Worm (Caenorhabditis elegans) whole organism, L4 larva: ENCODE measurements around the gene srd-55.

Experiments
- D1046.2 ChIP-seq: fragments of 200-800 bp; sonication (Bioruptor generic); IDR thresholded peaks from 2 replicates; pipeline ENCODE4 v1.3.6; 2022; ENCODE audit warnings: missing genetic modification characterization, missing compliant biosample characterization
- F44E2.7 ChIP-seq: fragments of 200-800 bp; sonication (Bioruptor generic); IDR thresholded peaks from 2 replicates; pipeline ENCODE4 v2.1.2; 2022; ENCODE audit warnings: missing genetic modification characterization, missing compliant biosample characterization
- F49E8.2 ChIP-seq: sonication (generic microtip); optimal IDR thresholded peaks from 2 replicates; lab custom pipeline; 2016; ENCODE audit warnings: missing compliant biosample characterization, mild to moderate bottlenecking, missing genetic modification characterization, borderline replicate concordance
- R02D3.7 ChIP-seq: fragments of 150-350 bp; sonication (generic microtip); optimal IDR thresholded peaks from 3 replicates; lab custom pipeline; 2014; ENCODE audit warnings: missing biosample characterization, missing genetic modification characterization
- T20F7.1 ChIP-seq: fragments of 200-800 bp; sonication (Bioruptor generic); optimal IDR thresholded peaks from 2 replicates; lab custom pipeline; 2018; ENCODE audit warnings: mild to moderate bottlenecking, missing genetic modification characterization, missing compliant biosample characterization
- T26A8.4 ChIP-seq: fragments of 200-800 bp; sonication (Bioruptor generic); IDR thresholded peaks from 2 replicates; pipeline ENCODE4 v1.3.6; 2022; ENCODE audit warnings: missing genetic modification characterization, missing compliant biosample characterization
- Y5F2A.4 ChIP-seq: fragments of 200-800 bp; sonication (Bioruptor generic); optimal IDR thresholded peaks from 2 replicates; lab custom pipeline; 2018; ENCODE audit warnings: mild to moderate bottlenecking, missing genetic modification characterization, missing compliant biosample characterization
- aha-1 ChIP-seq: fragments of 150-350 bp; peaks from one replicate; lab custom pipeline; 2014; ENCODE audit warnings: missing biosample characterization, missing genetic modification characterization
- ama-1 ChIP-seq: fragments of 150-350 bp; optimal IDR thresholded peaks from 2 replicates; lab custom pipeline; 2014; ENCODE audit warnings: inconsistent platforms, mixed read lengths
- attf-4 ChIP-seq: sonication (generic microtip); optimal IDR thresholded peaks from 3 replicates; lab custom pipeline; 2017; ENCODE audit warnings: missing biosample characterization, missing genetic modification characterization
- ceh-44 ChIP-seq: fragments of 200-800 bp; sonication (Bioruptor generic); IDR thresholded peaks from 2 replicates; pipeline ENCODE4 v1.3.6; 2022; ENCODE audit warnings: missing genetic modification reagents, missing genetic modification characterization, missing compliant biosample characterization
- ceh-62 ChIP-seq: sonication (generic microtip); optimal IDR thresholded peaks from 2 replicates; lab custom pipeline; 2017; ENCODE audit warnings: missing biosample characterization, missing genetic modification characterization
- ces-1 ChIP-seq: fragments of 150-350 bp; sonication (generic microtip); optimal IDR thresholded peaks from 4 replicates; lab custom pipeline; 2014; ENCODE audit warnings: missing biosample characterization, missing genetic modification reagents, missing genetic modification characterization
- daf-16 ChIP-seq, 3 experiments: sonication (generic microtip); optimal IDR thresholded peaks; 2 replicates each; lab custom pipeline; 2016 to 2017; ENCODE audit warnings: missing genetic modification characterization in 3 of 3, missing genetic modification reagents in 3 of 3, mild to moderate bottlenecking in 2 of 3, missing compliant biosample characterization in 2 of 3, missing biosample characterization in 1 of 3, moderate library complexity in 1 of 3
- daf-8 ChIP-seq: fragments of 200-800 bp; sonication (Bioruptor generic); IDR thresholded peaks from 2 replicates; pipeline ENCODE4 v1.3.6; 2022; ENCODE audit warnings: missing genetic modification characterization, missing compliant biosample characterization
- dmd-6 ChIP-seq: fragments of 200-800 bp; sonication (Bioruptor generic); IDR thresholded peaks from 2 replicates; pipeline ENCODE4 v1.3.6; 2022; ENCODE audit warnings: missing genetic modification reagents, missing genetic modification characterization, missing compliant biosample characterization
- dmd-9 ChIP-seq: fragments of 200-800 bp; sonication (Bioruptor generic); IDR thresholded peaks from 2 replicates; pipeline ENCODE4 v1.3.6; 2022; ENCODE audit warnings: missing genetic modification reagents, missing genetic modification characterization, missing compliant biosample characterization
- duxl-1 ChIP-seq: sonication (generic microtip); optimal IDR thresholded peaks from 2 replicates; lab custom pipeline; 2016; ENCODE audit warnings: mild to moderate bottlenecking, missing genetic modification characterization, moderate library complexity, missing compliant biosample characterization; ENCODE audit not compliant: poor library complexity
- dve-1 ChIP-seq: sonication (generic microtip); optimal IDR thresholded peaks from 2 replicates; lab custom pipeline; 2017; ENCODE audit warnings: antibody characterized with exemption, mild to moderate bottlenecking, missing genetic modification characterization, missing compliant biosample characterization; ENCODE audit not compliant: insufficient read depth
- egl-27 ChIP-seq: sonication (generic microtip); optimal IDR thresholded peaks from 3 replicates; lab custom pipeline; 2017; ENCODE audit warnings: missing biosample characterization, missing genetic modification reagents, missing genetic modification characterization
- hif-1 ChIP-seq, 2 experiments: sonication (generic microtip); optimal IDR thresholded peaks; 2 replicates each; lab custom pipeline; 2016 to 2017; ENCODE audit warnings: missing compliant biosample characterization in 2 of 2, missing genetic modification characterization in 2 of 2, missing genetic modification reagents in 2 of 2, missing genotype in 2 of 2, mild to moderate bottlenecking in 1 of 2
- hlh-11 ChIP-seq: fragments of 200-800 bp; sonication (Bioruptor generic); optimal IDR thresholded peaks from 2 replicates; lab custom pipeline; 2018; ENCODE audit warnings: mild to moderate bottlenecking, missing genetic modification characterization, missing compliant biosample characterization
- hlh-30 ChIP-seq: sonication (generic microtip); optimal IDR thresholded peaks from 2 replicates; lab custom pipeline; 2017; ENCODE audit warnings: antibody characterized with exemption, mild to moderate bottlenecking, missing genetic modification characterization, missing compliant biosample characterization; ENCODE audit not compliant: insufficient read depth
- lin-1 ChIP-seq: fragments of 200-800 bp; sonication (Bioruptor generic); IDR thresholded peaks from 2 replicates; pipeline ENCODE4 v1.3.6; 2022; ENCODE audit warnings: missing genetic modification reagents, missing genetic modification characterization, missing compliant biosample characterization
- lin-29 ChIP-seq: fragments of 200-800 bp; sonication (Bioruptor generic); IDR thresholded peaks from 2 replicates; pipeline ENCODE4 v1.3.6; 2022; ENCODE audit warnings: missing genetic modification reagents, missing genetic modification characterization, missing compliant biosample characterization
- lir-3 ChIP-seq: sonication (generic microtip); optimal IDR thresholded peaks from 2 replicates; lab custom pipeline; 2016; ENCODE audit warnings: mild to moderate bottlenecking, missing genetic modification characterization, missing compliant biosample characterization
- madf-9 ChIP-seq: fragments of 200-800 bp; sonication (Bioruptor generic); conservative IDR thresholded peaks from 2 replicates; pipeline ENCODE4 v1.3.6; 2022; ENCODE audit warnings: missing genetic modification reagents, missing genetic modification characterization, missing compliant biosample characterization
- mdt-29 ChIP-seq: fragments of 200-800 bp; sonication (Bioruptor generic); IDR thresholded peaks from 2 replicates; pipeline ENCODE4 v1.3.6; 2022; ENCODE audit warnings: missing genetic modification reagents, missing genetic modification characterization, missing compliant biosample characterization
- mes-2 ChIP-seq: sonication (generic microtip); optimal IDR thresholded peaks from 2 replicates; lab custom pipeline; 2016; ENCODE audit warnings: missing genotype, mild to moderate bottlenecking, missing genetic modification characterization, missing compliant biosample characterization; ENCODE audit not compliant: poor library complexity, severe bottlenecking
- nhr-11 ChIP-seq: fragments of 150-350 bp; optimal IDR thresholded peaks from 2 replicates; lab custom pipeline; 2014; ENCODE audit warnings: missing biosample characterization, missing genetic modification characterization
- nhr-237 ChIP-seq: sonication (generic microtip); optimal IDR thresholded peaks from 2 replicates; lab custom pipeline; 2017; ENCODE audit warnings: missing biosample characterization, missing genetic modification characterization
- nhr-41 ChIP-seq: fragments of 200-800 bp; sonication (Bioruptor generic); IDR thresholded peaks from 2 replicates; pipeline ENCODE4 v1.3.6; 2022; ENCODE audit warnings: missing genetic modification reagents, missing genetic modification characterization, missing compliant biosample characterization
- nhr-42 ChIP-seq: fragments of 200-800 bp; sonication (Bioruptor generic); IDR thresholded peaks from 2 replicates; pipeline ENCODE4 v1.3.6; 2022; ENCODE audit warnings: missing genetic modification characterization, missing compliant biosample characterization
- nhr-48 ChIP-seq: sonication (generic microtip); optimal IDR thresholded peaks from 2 replicates; lab custom pipeline; 2016; ENCODE audit warnings: mild to moderate bottlenecking, missing genetic modification characterization, missing compliant biosample characterization
- nhr-6 ChIP-seq: fragments of 150-350 bp; optimal IDR thresholded peaks from 2 replicates; lab custom pipeline; 2014; ENCODE audit warnings: missing biosample characterization, missing genetic modification characterization
- nhr-76 ChIP-seq: fragments of 150-350 bp; optimal IDR thresholded peaks from 2 replicates; lab custom pipeline; 2014; ENCODE audit warnings: missing biosample characterization, missing genetic modification characterization
- pha-4 ChIP-seq, 2 experiments: fragments of 150-350 bp in 1 of 2; fragments of 200-800 bp in 1 of 2; sonication (Bioruptor generic) in 1 of 2; IDR thresholded peaks in 1 of 2; optimal IDR thresholded peaks in 1 of 2; 2 replicates each; pipeline versions ENCODE4 v1.3.6 to Lab custom; 2014 to 2022; ENCODE audit warnings: missing genetic modification characterization in 2 of 2, missing genetic modification reagents in 2 of 2, missing biosample characterization in 1 of 2, missing compliant biosample characterization in 1 of 2
- php-3 ChIP-seq: fragments of 200-800 bp; sonication (Bioruptor generic); IDR thresholded peaks from 2 replicates; pipeline ENCODE4 v1.3.6; 2022; ENCODE audit warnings: missing genetic modification reagents, missing genetic modification characterization, missing compliant biosample characterization
- snpc-1.2 ChIP-seq: fragments of 200-800 bp; sonication (Bioruptor generic); IDR thresholded peaks from 2 replicates; pipeline ENCODE4 v1.3.6; 2022; ENCODE audit warnings: missing genetic modification reagents, missing genetic modification characterization, missing compliant biosample characterization
- tag-97 ChIP-seq: fragments of 200-800 bp; sonication (Bioruptor generic); IDR thresholded peaks from 2 replicates; pipeline ENCODE4 v1.3.6; 2022; ENCODE audit warnings: missing genetic modification characterization, missing compliant biosample characterization
- unc-39 ChIP-seq: sonication (generic microtip); optimal IDR thresholded peaks from 2 replicates; lab custom pipeline; 2017; ENCODE audit warnings: missing biosample characterization, missing genetic modification characterization
- unc-62 ChIP-seq, 3 experiments: fragments of 150-350 bp in 1 of 3; sonication (generic microtip); optimal IDR thresholded peaks in 2 of 3; peaks in 1 of 3; 1 replicate in 1 of 3; 2 replicates in 2 of 3; lab custom pipeline; 2014 to 2017; ENCODE audit warnings: missing biosample characterization in 3 of 3, missing genetic modification characterization in 3 of 3, missing genetic modification reagents in 3 of 3, missing genotype in 1 of 3
- zfp-2 ChIP-seq: sonication (generic microtip); optimal IDR thresholded peaks from 2 replicates; lab custom pipeline; 2016; ENCODE audit warnings: mild to moderate bottlenecking, missing genetic modification characterization, missing compliant biosample characterization

srd-55 gene

DNA sequence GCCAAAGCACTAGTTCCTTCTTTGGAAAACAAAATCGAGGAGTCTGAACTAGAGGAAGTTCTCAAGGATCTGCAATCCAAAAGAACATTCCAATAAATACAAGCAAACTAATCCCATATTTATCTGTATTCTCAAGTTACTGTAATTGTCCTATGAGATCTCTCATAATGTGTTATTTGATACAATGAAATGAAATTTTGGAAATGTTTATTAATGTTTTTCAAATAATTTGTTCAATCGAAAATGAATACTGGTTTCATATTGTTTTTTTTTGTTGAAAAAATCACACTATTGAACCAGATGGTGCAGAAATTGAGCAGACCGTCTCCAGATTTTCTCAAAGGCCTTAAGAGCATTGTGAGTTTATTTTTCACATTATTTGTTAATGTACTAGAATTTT lies 33.3 kb upstream of the srd-55 start, which contains the start of gene F43E2.1:
Gene F43E2.1 (plus strand): TSS at position 301 of the 400 bp plus-strand sequence.
- TF ChIP-seq lin-1 (no peak), snpc-1.2 (GFP tag; lab: Robert Waterston, UW) (no peak), D1046.2 (GFP tag; lab: Robert Waterston, UW) (no peak)

DNA sequence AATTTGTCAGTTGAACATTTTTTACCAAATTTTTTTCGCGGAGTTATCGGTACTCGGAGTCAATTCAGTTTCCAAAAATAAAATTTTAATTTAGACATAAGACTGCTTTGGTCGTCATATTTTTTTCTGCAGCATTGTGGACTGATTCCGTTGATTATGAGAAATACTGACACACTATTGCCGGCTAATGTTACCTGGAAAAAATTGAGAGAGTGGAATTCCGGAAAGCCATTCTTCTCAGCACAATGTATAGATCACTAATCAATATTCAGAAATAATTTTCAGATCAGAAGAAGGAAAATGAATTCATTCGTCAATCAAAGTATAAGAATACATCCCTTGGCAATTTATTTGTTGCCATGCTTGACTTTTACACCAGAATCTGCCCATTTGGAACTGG lies 29.3 kb upstream of the srd-55 start, which contains the start of gene C07D10.6:
Gene C07D10.6 (plus strand): TSS at position 301 of the 400 bp plus-strand sequence.
- no peak for TF ChIP-seq ces-1
- no peak for TF ChIP-seq attf-4 (tag; lab: Kevin White, UChicago)

DNA sequence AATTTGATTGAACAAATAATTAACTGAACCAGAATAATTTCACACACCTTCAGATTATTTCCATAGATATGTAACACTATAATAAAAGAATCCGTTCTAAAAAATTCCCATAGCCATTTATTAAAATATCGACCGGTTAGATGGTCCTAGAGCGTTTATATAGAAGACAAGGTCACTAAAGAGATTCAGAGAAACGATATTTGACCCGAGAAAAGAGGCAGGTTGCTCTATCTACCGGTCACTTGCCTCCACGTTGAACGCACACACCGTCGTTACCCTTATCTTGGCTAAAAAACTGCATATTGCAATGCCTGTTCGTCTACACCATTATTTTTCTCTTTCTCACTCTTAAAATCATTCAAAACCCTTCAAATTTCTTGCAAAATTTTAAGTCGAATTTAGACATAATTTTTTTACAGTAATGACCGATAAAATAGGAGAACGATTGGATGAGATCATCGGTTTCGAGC lies 27.1 kb upstream of the srd-55 start, which contains the start of gene C07D10.5:
Gene C07D10.5 (plus strand): TSS at position 420 of the 470 bp plus-strand sequence.
- no peak for TF ChIP-seq ceh-62

DNA sequence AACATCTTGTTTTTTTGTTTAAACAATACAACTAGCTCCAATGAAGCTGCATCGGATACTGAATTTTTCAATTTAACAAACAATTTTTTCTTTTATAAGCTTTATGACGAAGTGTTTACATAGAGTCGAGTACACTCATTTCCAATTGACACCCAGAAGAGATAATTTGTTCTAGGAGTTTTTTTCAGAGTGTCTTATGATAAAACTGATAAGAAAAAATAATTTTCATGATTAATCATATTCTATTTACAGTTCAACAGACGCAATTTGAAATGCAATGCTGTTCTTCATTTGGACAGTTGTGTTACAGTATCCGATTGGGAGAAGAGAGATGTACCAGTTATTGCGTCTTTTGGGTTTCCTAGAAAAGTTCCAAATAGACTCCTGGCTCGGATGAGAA lies 26.3 kb upstream of the srd-55 start:
- no peak for TF ChIP-seq mes-2 (tag; lab: Kevin White, UChicago)
- TF ChIP-seq duxl-1 (tag; lab: Kevin White, UChicago) = no peak
- TF ChIP-seq madf-9 (GFP tag; lab: Robert Waterston, UW) = no peak
- no peak for TF ChIP-seq nhr-48 (tag; lab: Kevin White, UChicago)
- no peak for TF ChIP-seq dmd-9 (GFP tag; lab: Robert Waterston, UW)
- no peak for TF ChIP-seq nhr-11 (tag; lab: Kevin White, UChicago)
- peak; percentile 26 for TF ChIP-seq T20F7.1 (GFP tag; lab: Kevin White, UChicago)
- TF ChIP-seq D1046.2 (GFP tag; lab: Robert Waterston, UW) = no peak
- TF ChIP-seq nhr-76 (tag; lab: Kevin White, UChicago) = no peak
- no peak for TF ChIP-seq F44E2.7 (GFP tag; lab: Robert Waterston, UW)
- no peak for TF ChIP-seq aha-1 (tag; lab: Kevin White, UChicago)
- no peak for TF ChIP-seq R02D3.7
- no peak for TF ChIP-seq lir-3 (tag; lab: Kevin White, UChicago)
- no peak for TF ChIP-seq nhr-237 (tag; lab: Kevin White, UChicago)
- no peak for TF ChIP-seq F49E8.2
- TF ChIP-seq hlh-30 = peak; percentile 11
- no peak for TF ChIP-seq lin-1
- TF ChIP-seq nhr-6 = no peak
- TF ChIP-seq unc-62 (GFP tag; optimal IDR thresholded peaks at IDR 0.05 in 1 of 2; lab: Kevin White, UChicago) = no peak
- TF ChIP-seq unc-62 (tag; optimal IDR thresholded peaks at IDR 0.05; lab: Kevin White, UChicago) = no peak
- peak; percentile 77 for TF ChIP-seq dmd-6 (GFP tag; lab: Robert Waterston, UW)
- TF ChIP-seq hif-1 (tag; optimal IDR thresholded peaks at IDR 0.05; lab: Kevin White, UChicago) = no peak
- TF ChIP-seq zfp-2 (tag; lab: Kevin White, UChicago) = no peak
- TF ChIP-seq daf-8 (GFP tag; lab: Robert Waterston, UW) = no peak
- no peak for TF ChIP-seq nhr-41
- no peak for TF ChIP-seq ama-1 (lab: Kevin White, UChicago)
- no peak for TF ChIP-seq egl-27 (tag; lab: Kevin White, UChicago)
- TF ChIP-seq nhr-42 (GFP tag; lab: Robert Waterston, UW) = no peak
- no peak for TF ChIP-seq daf-16 (GFP tag; optimal IDR thresholded peaks at IDR 0.05; lab: Kevin White, UChicago)
- TF ChIP-seq daf-16 (tag; optimal IDR thresholded peaks at IDR 0.05; lab: Kevin White, UChicago) = peak; percentile 91
- no peak for TF ChIP-seq ceh-44 (GFP tag; lab: Robert Waterston, UW)
- no peak for TF ChIP-seq lin-29 (GFP tag; lab: Robert Waterston, UW)
- no peak for TF ChIP-seq unc-39 (tag; lab: Kevin White, UChicago)
- TF ChIP-seq tag-97 (GFP tag; lab: Robert Waterston, UW) = no peak
- peak; percentile 58 for TF ChIP-seq hlh-11 (tag; lab: Kevin White, UChicago)
- no peak for TF ChIP-seq Y5F2A.4 (GFP tag; lab: Kevin White, UChicago)
- TF ChIP-seq dve-1 = peak; percentile 71
- no peak for TF ChIP-seq T26A8.4 (GFP tag; lab: Robert Waterston, UW)
- TF ChIP-seq php-3 (GFP tag; lab: Robert Waterston, UW) = no peak
- no peak for TF ChIP-seq pha-4 (GFP tag; IDR thresholded peaks at IDR 0.05; lab: Robert Waterston, UW)
- TF ChIP-seq pha-4 (tag; optimal IDR thresholded peaks at IDR 0.05; lab: Kevin White, UChicago) = no peak
- no peak for TF ChIP-seq mdt-29 (GFP tag; lab: Robert Waterston, UW)
